Fruit fly (Drosophila melanogaster) Kc167 (cell line): Measurements from ENCODE around the gene CG4872.

Source experiments
- Sin3A ChIP-seq: fragments of >200 bp; optimal IDR thresholded peaks from 2 replicates; lab custom pipeline; 2018; ENCODE audit warnings: missing external identifiers
- insv ChIP-seq: fragments of >200 bp; optimal IDR thresholded peaks from 3 replicates; lab custom pipeline; 2018; ENCODE audit warnings: missing external identifiers

DNA sequence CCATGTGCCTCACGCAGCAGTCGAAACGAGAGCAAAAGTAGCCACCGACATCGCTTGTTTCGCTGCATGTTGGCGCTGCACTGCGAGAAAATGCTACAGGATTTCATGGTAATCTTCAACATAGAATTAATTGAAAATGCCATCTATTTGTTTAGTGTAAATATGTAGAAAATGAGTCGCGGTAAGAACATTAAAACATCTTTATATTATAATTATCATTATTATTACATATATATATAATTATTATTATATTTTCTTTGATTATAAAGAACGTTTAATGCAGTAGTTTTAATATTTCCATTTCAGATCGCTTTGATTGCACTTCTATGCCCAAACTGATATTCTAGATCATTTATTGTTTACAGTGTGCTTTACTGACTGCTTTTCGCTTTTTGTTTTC is 8.1 kb upstream of the CG4872 start:
- TF ChIP-seq Sin3A (lab: Kevin White, UChicago), result no peak
- TF ChIP-seq insv (lab: Kevin White, UChicago), result no peak
